Worm (Caenorhabditis elegans) whole organism, late embryonic: ENCODE data around the gene clh-4.

Experiments
- ama-1 ChIP-seq: fragments of 150-350 bp; optimal IDR thresholded peaks from 2 replicates; lab custom pipeline; 2014
- eyg-1 ChIP-seq: sonication (generic microtip); optimal IDR thresholded peaks from 2 replicates; lab custom pipeline; 2016; ENCODE audit warnings: missing genotype, missing genetic modification characterization, missing compliant biosample characterization
- lin-11 ChIP-seq: fragments of 200-800 bp; sonication (Bioruptor generic); optimal IDR thresholded peaks from 2 replicates; lab custom pipeline; 2018; ENCODE audit warnings: mild to moderate bottlenecking, missing genetic modification characterization, missing compliant biosample characterization
- pag-3 ChIP-seq: sonication (generic microtip); optimal IDR thresholded peaks from 2 replicates; lab custom pipeline; 2016; ENCODE audit warnings: missing compliant biosample characterization, missing genetic modification characterization, borderline replicate concordance
- tbx-2 ChIP-seq: sonication (generic microtip); optimal IDR thresholded peaks from 2 replicates; lab custom pipeline; 2016; ENCODE audit warnings: missing genetic modification characterization, missing compliant biosample characterization

DNA sequence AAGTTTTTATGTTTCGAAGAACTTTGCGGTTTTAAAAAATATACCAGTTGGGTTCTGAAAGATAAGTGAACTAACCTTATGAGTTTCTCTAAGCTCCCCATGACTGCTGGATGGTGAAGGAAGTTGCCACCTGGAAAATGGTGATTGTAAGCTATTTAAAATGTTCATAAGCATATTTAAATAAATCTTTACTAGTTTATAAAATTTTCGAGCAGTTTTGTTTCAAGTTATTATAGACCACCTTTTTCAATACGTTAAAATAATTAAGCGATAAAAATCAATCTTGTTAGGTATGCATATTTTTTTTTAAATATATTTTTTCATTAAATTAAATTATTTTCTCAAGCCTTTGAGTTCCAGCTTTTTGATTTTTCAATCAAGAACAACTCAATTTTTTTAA, 21.1 kb downstream of the clh-4 start, which contains the start of gene T06F4.1:
- no peak for TF ChIP-seq tbx-2 (tag; lab: Kevin White, UChicago)
- TF ChIP-seq pag-3 (tag; lab: Kevin White, UChicago), result no peak
- TF ChIP-seq ama-1 (lab: Kevin White, UChicago), result no peak
- no peak for TF ChIP-seq lin-11
- no peak for TF ChIP-seq eyg-1
